Worm (Caenorhabditis elegans): ENCODE measurements around the gene C14C6.13.

DNA sequence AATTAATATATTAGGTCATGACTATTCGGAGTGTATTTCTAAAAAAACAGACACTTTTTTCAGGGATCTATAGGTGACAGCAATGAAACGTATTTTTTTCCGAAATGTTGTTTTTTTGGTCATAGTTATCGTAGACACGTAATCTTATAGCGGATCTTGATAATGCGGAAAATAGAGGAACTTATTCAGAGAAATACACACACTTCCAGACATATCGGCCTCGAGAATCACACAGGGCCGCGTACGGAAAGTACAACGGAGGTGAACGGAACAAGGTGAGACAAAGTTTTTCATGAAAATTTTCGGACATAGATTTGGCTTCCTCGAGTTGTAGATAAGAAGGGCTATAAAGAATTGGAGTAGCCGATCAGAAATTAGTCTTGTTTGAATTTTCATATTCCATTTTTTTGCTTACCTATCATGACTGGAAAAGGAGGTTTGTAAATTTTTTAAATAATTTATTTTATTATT lies 35.5 kb downstream of the C14C6.13 start, which contains the start of gene nhr-155:
- TF ChIP-seq ama-1 (optimal IDR thresholded peaks at IDR 0.05) (no peak), nhr-11 (tag; optimal IDR thresholded peaks at IDR 0.05) (no peak), ceh-82 (tag; optimal IDR thresholded peaks at IDR 0.05) (no peak), pha-4 (tag; optimal IDR thresholded peaks at IDR 0.05) (no peak), nhr-76 (tag; optimal IDR thresholded peaks at IDR 0.05) (no peak), elt-3 (tag; optimal IDR thresholded peaks at IDR 0.05) (no peak), skn-1 (tag; optimal IDR thresholded peaks at IDR 0.05) (no peak), mdl-1 (tag; optimal IDR thresholded peaks at IDR 0.05) (no peak), fkh-10 (GFP tag; optimal IDR thresholded peaks at IDR 0.05) (no peak), unc-62 (GFP tag; optimal IDR thresholded peaks at IDR 0.05) (no peak), aly-2 (tag; optimal IDR thresholded peaks at IDR 0.05) (no peak)
